Fruit fly (Drosophila melanogaster) whole organism, pupa: ENCODE results near the gene ND-B17.

ENCODE experiments used
- CG10348 ChIP-seq: fragments of 200-800 bp; sonication (Bioruptor generic); IDR thresholded peaks from 2 replicates; pipeline ENCODE4 v1.3.6; 2022; ENCODE audit warnings: missing biosample characterization, missing genetic modification characterization
- CG12605 ChIP-seq: fragments of 200-800 bp; sonication (Bioruptor generic); IDR thresholded peaks from 2 replicates; pipeline ENCODE4 v1.3.6; 2022; ENCODE audit warnings: missing biosample characterization, missing genetic modification characterization
- CG13204 ChIP-seq: fragments of 200-800 bp; sonication (Bioruptor generic); optimal IDR thresholded peaks from 2 replicates; lab custom pipeline; 2018; ENCODE audit warnings: missing biosample characterization, mild to moderate bottlenecking, missing genetic modification characterization, moderate library complexity
- CG14655 ChIP-seq: fragments of 200-800 bp; sonication (Bioruptor generic); optimal IDR thresholded peaks from 3 replicates; lab custom pipeline; 2017; ENCODE audit warnings: mild to moderate bottlenecking, missing biosample characterization, missing genetic modification reagents, missing genetic modification characterization
- CG15710 ChIP-seq: fragments of 200-800 bp; sonication (Bioruptor generic); optimal IDR thresholded peaks from 2 replicates; lab custom pipeline; 2018; ENCODE audit warnings: missing biosample characterization, mild to moderate bottlenecking, missing genetic modification characterization, moderate library complexity
- CG17806 ChIP-seq: fragments of 200-800 bp; sonication (Bioruptor generic); optimal IDR thresholded peaks from 2 replicates; lab custom pipeline; 2018; ENCODE audit warnings: missing biosample characterization, mild to moderate bottlenecking, missing genetic modification characterization, moderate library complexity
- CG32121 ChIP-seq: fragments of 200-800 bp; sonication (Bioruptor generic); IDR thresholded peaks from 2 replicates; pipeline ENCODE4 v1.3.6; 2022; ENCODE audit warnings: missing biosample characterization, missing genetic modification characterization
- CG34367 ChIP-seq: fragments of 200-800 bp; sonication (Bioruptor generic); optimal IDR thresholded peaks from 2 replicates; lab custom pipeline; 2018; ENCODE audit warnings: missing biosample characterization, mild to moderate bottlenecking, missing genetic modification characterization
- CG4496 ChIP-seq: fragments of 200-800 bp; sonication (Bioruptor generic); IDR thresholded peaks from 3 replicates; pipeline ENCODE4 v1.3.6; 2022; ENCODE audit warnings: missing biosample characterization, missing genetic modification characterization
- CG8159 ChIP-seq: fragments of 200-800 bp; sonication (Bioruptor generic); optimal IDR thresholded peaks from 3 replicates; lab custom pipeline; 2018; ENCODE audit warnings: missing biosample characterization, mild to moderate bottlenecking, missing genetic modification characterization, moderate library complexity
- CG8301 ChIP-seq: fragments of 200-800 bp; sonication (Bioruptor generic); optimal IDR thresholded peaks from 2 replicates; lab custom pipeline; 2018; ENCODE audit warnings: missing biosample characterization, mild to moderate bottlenecking, missing genetic modification characterization
- CG9948 ChIP-seq: fragments of 200-800 bp; sonication (Bioruptor generic); optimal IDR thresholded peaks from 2 replicates; lab custom pipeline; 2018; ENCODE audit warnings: missing biosample characterization, mild to moderate bottlenecking, missing genetic modification characterization, moderate library complexity
- D1 ChIP-seq: fragments of 200-800 bp; sonication (Bioruptor generic); optimal IDR thresholded peaks from 2 replicates; lab custom pipeline; 2018; ENCODE audit warnings: missing biosample characterization, mild to moderate bottlenecking, missing genetic modification characterization, moderate library complexity
- EcR ChIP-seq: fragments of 200-800 bp; sonication (Bioruptor generic); optimal IDR thresholded peaks from 3 replicates; lab custom pipeline; 2019; ENCODE audit warnings: missing biosample characterization, missing genetic modification characterization, mild to moderate bottlenecking, moderate library complexity, missing genetic modification reagents
- Ets98B ChIP-seq: fragments of 200-800 bp; sonication (Bioruptor generic); IDR thresholded peaks from 2 replicates; pipeline ENCODE4 v1.3.6; 2022; ENCODE audit warnings: missing biosample characterization, missing genetic modification characterization
- Pif1A ChIP-seq: fragments of 200-800 bp; sonication (Bioruptor generic); optimal IDR thresholded peaks from 3 replicates; lab custom pipeline; 2016; ENCODE audit warnings: missing biosample characterization, missing genetic modification characterization
- Pif1B ChIP-seq: fragments of 200-800 bp; sonication (Bioruptor generic); optimal IDR thresholded peaks from 3 replicates; lab custom pipeline; 2016; ENCODE audit warnings: missing biosample characterization, missing genetic modification characterization
- Snoo ChIP-seq: fragments of 200-800 bp; sonication (Bioruptor generic); optimal IDR thresholded peaks from 3 replicates; lab custom pipeline; 2017; ENCODE audit warnings: missing biosample characterization, mild to moderate bottlenecking, missing genetic modification characterization, inconsistent platforms
- fd96Ca ChIP-seq: fragments of 200-800 bp; sonication (Bioruptor generic); IDR thresholded peaks from 3 replicates; pipeline ENCODE4 v1.3.6; 2022; ENCODE audit warnings: missing biosample characterization, missing genetic modification characterization
- gl ChIP-seq: fragments of 200-800 bp; sonication (Bioruptor generic); optimal IDR thresholded peaks from 2 replicates; lab custom pipeline; 2018; ENCODE audit warnings: missing biosample characterization, mild to moderate bottlenecking, missing genetic modification characterization
- rn ChIP-seq: fragments of 200-800 bp; sonication (Bioruptor generic); IDR thresholded peaks from 2 replicates; pipeline ENCODE4 v1.3.6; 2022; ENCODE audit warnings: missing biosample characterization, missing genetic modification characterization

ND-B17 gene

DNA sequence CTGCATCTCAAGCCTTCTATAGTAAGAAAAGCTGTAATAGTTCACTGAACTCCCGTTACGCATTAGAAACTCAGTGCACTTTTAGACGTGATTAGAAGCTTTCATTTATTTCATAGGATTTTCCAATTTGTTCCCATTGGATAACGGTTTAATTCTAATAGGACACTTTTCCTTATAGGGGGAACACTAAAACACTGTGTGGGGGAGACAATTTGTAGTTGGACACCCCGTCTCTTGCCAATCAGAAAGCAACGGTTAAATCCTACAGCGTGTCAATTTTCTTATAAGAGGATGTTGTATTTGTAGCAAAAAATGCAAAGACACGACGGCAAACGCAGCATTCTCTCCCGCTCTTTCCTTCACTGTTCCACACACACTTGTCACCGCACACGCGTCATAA, 4.9 kb downstream of the ND-B17 start:
- no peak for TF ChIP-seq Pif1B (GFP tag; lab: Kevin White, UChicago)
- no peak for TF ChIP-seq CG15710
- no peak for TF ChIP-seq Ets98B (GFP tag; lab: Robert Waterston, UW)
- no peak for TF ChIP-seq CG14655 (GFP tag; lab: Kevin White, UChicago)
- TF ChIP-seq rn: no peak
- TF ChIP-seq CG34367 (tag; lab: Kevin White, UChicago): no peak
- no peak for TF ChIP-seq CG8301
- TF ChIP-seq fd96Ca (GFP tag; lab: Robert Waterston, UW): no peak
- no peak for TF ChIP-seq CG17806 (tag; lab: Kevin White, UChicago)
- TF ChIP-seq CG12605 (GFP tag; lab: Robert Waterston, UW): no peak

dm6 chr2L:15745036-15745854, 5.6 kb downstream of the ND-B17 start:
- TF ChIP-seq CG8301: no peak
- TF ChIP-seq CG8159: peak; percentile 13
- peak; percentile 4 for TF ChIP-seq CG13204
- TF ChIP-seq CG4496 (GFP tag; lab: Robert Waterston, UW): 0 out of 3 replicates have a peak, but pooled peaks have one; percentile 18
- TF ChIP-seq EcR (GFP tag; lab: Kevin White, UChicago): peak; percentile 88

DNA sequence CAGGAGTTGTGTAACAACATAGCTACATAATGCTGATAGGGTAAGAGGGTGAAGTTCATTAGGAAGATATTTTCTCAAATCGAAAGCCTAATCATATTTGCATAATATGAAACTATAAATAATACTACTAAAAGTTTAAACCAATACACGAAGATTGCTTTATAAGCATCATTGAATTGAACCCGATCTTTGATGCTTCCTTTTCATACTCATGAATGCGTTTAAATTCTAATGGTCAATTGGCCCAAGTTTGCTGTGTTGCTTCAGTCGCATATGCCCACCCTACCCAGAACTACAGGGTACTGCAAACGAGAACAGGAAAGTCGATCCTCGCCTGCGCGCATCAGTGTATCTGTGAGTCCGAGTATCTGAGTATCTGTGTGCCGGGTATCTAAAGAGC, 7.3 kb downstream of the ND-B17 start:
- TF ChIP-seq CG17806 (tag; lab: Kevin White, UChicago) (no peak), rn (no peak), CG12605 (GFP tag; lab: Robert Waterston, UW) (no peak), EcR (GFP tag; lab: Kevin White, UChicago) (no peak), CG8301 (no peak), CG13204 (peak; percentile 72), CG9948 (tag; lab: Kevin White, UChicago) (peak; percentile 84), CG8159 (peak; percentile 45), Ets98B (GFP tag; lab: Robert Waterston, UW) (no peak), Pif1A (peak; percentile 78), CG32121 (GFP tag; lab: Robert Waterston, UW) (no peak), Snoo (peak; percentile 94), CG14655 (GFP tag; lab: Kevin White, UChicago) (peak; percentile 46), fd96Ca (GFP tag; lab: Robert Waterston, UW) (no peak), CG4496 (GFP tag; lab: Robert Waterston, UW) (peak; percentile 49; the same call in 1 of the 3 replicates), CG10348 (GFP tag; lab: Robert Waterston, UW) (no peak), gl (tag; lab: Kevin White, UChicago) (no peak), CG15710 (peak; percentile 95), Pif1B (GFP tag; lab: Kevin White, UChicago) (peak; percentile 25), D1 (no peak), CG34367 (tag; lab: Kevin White, UChicago) (peak; percentile 94)

- TF ChIP-seq Pif1B (GFP tag; lab: Kevin White, UChicago): no peak
- no peak for TF ChIP-seq CG10348 (GFP tag; lab: Robert Waterston, UW)
Measured at dm6 chr2L:15742976-15743375, 7.9 kb downstream of the ND-B17 start.

- TF ChIP-seq fd96Ca (GFP tag; lab: Robert Waterston, UW): no peak
- TF ChIP-seq CG4496 (GFP tag; lab: Robert Waterston, UW): no peak
- TF ChIP-seq Pif1B (GFP tag; lab: Kevin White, UChicago): no peak
- no peak for TF ChIP-seq CG14655 (GFP tag; lab: Kevin White, UChicago)
- no peak for TF ChIP-seq rn
- no peak for TF ChIP-seq CG15710
- no peak for TF ChIP-seq EcR (GFP tag; lab: Kevin White, UChicago)
- no peak for TF ChIP-seq D1
- TF ChIP-seq Snoo: no peak
- no peak for TF ChIP-seq CG8301
Measured at dm6 chr2L:15741418-15741817, 9.5 kb downstream of the ND-B17 start.

DNA sequence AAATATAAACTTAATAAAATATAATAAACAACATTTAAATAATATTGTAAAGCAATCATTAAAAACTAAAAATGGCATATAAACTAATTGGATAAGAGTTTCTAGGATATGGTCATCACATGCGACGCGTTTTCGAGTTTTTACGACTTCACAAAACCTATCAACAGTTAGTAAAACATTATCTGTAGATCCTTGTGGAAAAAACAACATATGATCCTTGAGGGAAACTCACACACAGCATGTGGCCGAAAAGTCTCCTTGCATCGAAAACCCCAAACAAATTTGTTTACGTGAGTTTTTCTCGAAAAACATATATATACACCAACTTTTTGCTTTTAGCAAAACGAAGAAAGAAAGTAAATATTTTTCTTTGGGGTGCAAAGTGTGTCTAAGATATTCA, 10.0 kb downstream of the ND-B17 start:
- TF ChIP-seq CG32121 (GFP tag; lab: Robert Waterston, UW): no peak
- TF ChIP-seq EcR (GFP tag; lab: Kevin White, UChicago): no peak
- no peak for TF ChIP-seq CG12605 (GFP tag; lab: Robert Waterston, UW)
- TF ChIP-seq CG17806 (tag; lab: Kevin White, UChicago): no peak
- TF ChIP-seq Ets98B (GFP tag; lab: Robert Waterston, UW): no peak
- TF ChIP-seq CG13204: no peak
- no peak for TF ChIP-seq Pif1A
- no peak for TF ChIP-seq Snoo
- TF ChIP-seq rn: no peak
- TF ChIP-seq CG10348 (GFP tag; lab: Robert Waterston, UW): no peak
- no peak for TF ChIP-seq CG14655 (GFP tag; lab: Kevin White, UChicago)
- no peak for TF ChIP-seq gl (tag; lab: Kevin White, UChicago)
- no peak for TF ChIP-seq CG9948 (tag; lab: Kevin White, UChicago)
- no peak for TF ChIP-seq CG8159
- TF ChIP-seq CG15710: no peak
- TF ChIP-seq CG4496 (GFP tag; lab: Robert Waterston, UW): no peak
- TF ChIP-seq D1: no peak

DNA sequence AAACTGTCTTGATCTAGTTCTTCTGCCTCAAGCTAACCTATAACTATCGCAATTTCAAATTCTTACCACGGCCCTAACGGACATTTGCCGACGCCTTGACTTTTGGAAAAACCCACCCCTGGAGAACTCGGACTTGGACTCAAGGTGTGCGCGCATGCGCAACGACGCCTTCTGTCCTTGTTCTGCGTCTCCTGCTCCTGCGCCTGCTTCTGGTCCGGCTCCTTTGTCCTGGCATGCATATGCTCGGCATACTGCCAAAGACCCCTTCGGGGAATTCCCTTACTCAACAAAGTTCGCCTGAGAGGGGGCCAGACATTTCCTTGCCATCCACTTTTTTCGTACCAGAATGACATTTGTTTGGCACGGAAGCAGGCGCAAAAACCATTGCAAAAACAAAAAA, 15.0 kb downstream of the ND-B17 start:
- TF ChIP-seq CG10348 (GFP tag; lab: Robert Waterston, UW) (0 out of 2 replicates have a peak, but pooled peaks have one; percentile 14), CG15710 (no peak)
